Worm (Caenorhabditis elegans) whole organism, mixed stage, embryonic: ENCODE measurements around the gene C15F1.5.

Experiments used
- bed-3 ChIP-seq: fragments of 200-800 bp; sonication (Bioruptor generic); optimal IDR thresholded peaks from 3 replicates; lab custom pipeline; 2018; ENCODE audit warnings: mild to moderate bottlenecking, missing genetic modification characterization, moderate library complexity, missing compliant biosample characterization
- blmp-1 ChIP-seq: fragments of 150-350 bp; optimal IDR thresholded peaks from 2 replicates; lab custom pipeline; 2014; ENCODE audit warnings: missing biosample characterization, missing genetic modification characterization
- elt-1 ChIP-seq: sonication (generic microtip); optimal IDR thresholded peaks from 2 replicates; lab custom pipeline; 2017; ENCODE audit warnings: missing genetic modification characterization, mild to moderate bottlenecking, missing compliant biosample characterization, antibody characterized with exemption, moderate library complexity, borderline replicate concordance; ENCODE audit not compliant: insufficient read depth
- lin-13 ChIP-seq: fragments of 150-350 bp; optimal IDR thresholded peaks from 2 replicates; lab custom pipeline; 2014; ENCODE audit warnings: missing biosample characterization, missing genetic modification characterization
- mab-5 ChIP-seq: fragments of 150-350 bp; optimal IDR thresholded peaks from 2 replicates; lab custom pipeline; 2014; ENCODE audit warnings: missing biosample characterization, missing genetic modification characterization
- nhr-237 ChIP-seq: fragments of 150-350 bp; optimal IDR thresholded peaks from 2 replicates; lab custom pipeline; 2014; ENCODE audit warnings: missing biosample characterization, missing genetic modification characterization
- pha-4 ChIP-seq: fragments of 150-350 bp; optimal IDR thresholded peaks from 2 replicates; lab custom pipeline; 2018; ENCODE audit warnings: missing biosample characterization, missing genetic modification reagents, missing genetic modification characterization
- sem-2 ChIP-seq: fragments of 200-800 bp; sonication (Bioruptor generic); optimal IDR thresholded peaks from 2 replicates; lab custom pipeline; 2018; ENCODE audit warnings: mild to moderate bottlenecking, missing genetic modification characterization, missing compliant biosample characterization
- snpc-4 ChIP-seq: fragments of 150-350 bp; optimal IDR thresholded peaks from 2 replicates; lab custom pipeline; 2014; ENCODE audit warnings: missing biosample characterization, missing genetic modification characterization
- tbx-8 ChIP-seq: fragments of 200-800 bp; sonication (Bioruptor generic); optimal IDR thresholded peaks from 2 replicates; lab custom pipeline; 2018; ENCODE audit warnings: mild to moderate bottlenecking, missing genetic modification characterization, moderate library complexity, missing compliant biosample characterization
- unc-120 ChIP-seq: sonication (generic microtip); optimal IDR thresholded peaks from 2 replicates; lab custom pipeline; 2017; ENCODE audit warnings: missing genetic modification characterization, missing compliant biosample characterization; ENCODE audit not compliant: poor library complexity, severe bottlenecking
- unc-62 ChIP-seq: fragments of 150-350 bp; optimal IDR thresholded peaks from 2 replicates; lab custom pipeline; 2014; ENCODE audit warnings: missing biosample characterization, missing genetic modification reagents, missing genetic modification characterization

DNA sequence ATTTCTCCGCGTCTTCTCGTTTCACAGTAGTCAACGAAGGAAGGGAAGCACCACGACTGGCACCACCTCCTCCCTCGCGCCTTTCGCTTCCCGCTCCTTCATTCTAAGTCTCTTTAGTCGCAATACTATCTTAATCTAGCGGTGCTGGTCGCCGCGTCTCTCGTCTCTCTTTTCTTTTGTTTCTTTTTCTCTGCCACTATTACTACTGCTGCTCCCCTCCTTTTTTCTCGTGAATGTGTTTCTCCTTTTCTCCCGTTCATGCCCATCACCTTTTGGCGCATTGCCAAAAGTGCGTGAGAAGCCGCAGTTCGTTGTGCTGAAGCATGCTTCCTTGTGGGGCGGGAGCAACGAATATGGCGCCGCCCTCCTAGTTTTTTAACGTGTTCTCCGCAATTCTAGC, 43.9 kb downstream of the C15F1.5 start:
- peak; percentile 77 for TF ChIP-seq unc-120 (tag; lab: Kevin White, UChicago)
- TF ChIP-seq snpc-4 = no peak
- no peak for TF ChIP-seq blmp-1 (tag; lab: Kevin White, UChicago)
- TF ChIP-seq nhr-237 (tag; lab: Kevin White, UChicago) = peak; percentile 1
- no peak for TF ChIP-seq elt-1
- no peak for TF ChIP-seq lin-13 (tag; lab: Kevin White, UChicago)
- no peak for TF ChIP-seq tbx-8 (GFP tag; lab: Kevin White, UChicago)
- TF ChIP-seq mab-5 (tag; lab: Kevin White, UChicago) = no peak
- no peak for TF ChIP-seq sem-2 (GFP tag; lab: Kevin White, UChicago)
- TF ChIP-seq unc-62 (GFP tag; lab: Kevin White, UChicago) = no peak
- TF ChIP-seq pha-4 (tag; lab: Kevin White, UChicago) = no peak
- no peak for TF ChIP-seq bed-3 (GFP tag; lab: Kevin White, UChicago)
